Worm (Caenorhabditis elegans) whole organism, mixed stage, embryonic: ENCODE measurements around the gene srh-116.

Experiments used
- blmp-1 ChIP-seq: fragments of 150-350 bp; optimal IDR thresholded peaks from 2 replicates; lab custom pipeline; 2014; ENCODE audit warnings: missing biosample characterization, missing genetic modification characterization
- drap-1 ChIP-seq: fragments of 200-800 bp; sonication (Bioruptor generic); optimal IDR thresholded peaks from 3 replicates; lab custom pipeline; 2018; ENCODE audit warnings: mild to moderate bottlenecking, missing genetic modification characterization, missing compliant biosample characterization
- elt-3 ChIP-seq: fragments of 150-350 bp; optimal IDR thresholded peaks from 2 replicates; lab custom pipeline; 2014; ENCODE audit warnings: missing biosample characterization, missing genetic modification characterization
- nhr-237 ChIP-seq: fragments of 150-350 bp; optimal IDR thresholded peaks from 2 replicates; lab custom pipeline; 2014; ENCODE audit warnings: missing biosample characterization, missing genetic modification characterization
- pha-4 ChIP-seq: fragments of 150-350 bp; optimal IDR thresholded peaks from 2 replicates; lab custom pipeline; 2018; ENCODE audit warnings: missing biosample characterization, missing genetic modification reagents, missing genetic modification characterization
- unc-39 ChIP-seq: fragments of 150-350 bp; optimal IDR thresholded peaks from 2 replicates; lab custom pipeline; 2014; ENCODE audit warnings: missing biosample characterization, missing genetic modification characterization

DNA sequence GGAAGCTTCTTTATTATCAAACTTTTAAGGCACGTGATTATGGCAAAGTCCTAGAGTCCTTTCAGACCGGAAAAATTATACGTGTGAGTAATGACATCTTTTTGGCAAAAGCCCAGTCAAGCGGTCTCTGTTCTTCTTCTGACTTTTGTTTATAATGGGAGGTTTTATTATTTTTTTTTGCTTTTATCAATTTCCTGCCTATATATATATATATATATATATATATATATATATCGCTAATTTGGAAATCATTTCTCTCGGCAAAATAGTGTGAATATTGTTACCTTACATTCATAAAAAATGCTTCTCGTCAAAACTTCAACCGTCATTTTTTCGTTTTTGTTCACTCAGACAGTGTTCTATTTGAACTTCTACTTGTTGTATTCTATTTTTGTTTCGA lies 37.2 kb downstream of the srh-116 start, which contains the start of gene srbc-62:
- TF ChIP-seq blmp-1 (no peak), drap-1 (no peak), elt-3 (tag; lab: Kevin White, UChicago) (no peak), nhr-237 (no peak), pha-4 (no peak), unc-39 (no peak)
